Worm (Caenorhabditis elegans): ENCODE results near the gene C03B1.2.

The C03B1.2 gene

DNA sequence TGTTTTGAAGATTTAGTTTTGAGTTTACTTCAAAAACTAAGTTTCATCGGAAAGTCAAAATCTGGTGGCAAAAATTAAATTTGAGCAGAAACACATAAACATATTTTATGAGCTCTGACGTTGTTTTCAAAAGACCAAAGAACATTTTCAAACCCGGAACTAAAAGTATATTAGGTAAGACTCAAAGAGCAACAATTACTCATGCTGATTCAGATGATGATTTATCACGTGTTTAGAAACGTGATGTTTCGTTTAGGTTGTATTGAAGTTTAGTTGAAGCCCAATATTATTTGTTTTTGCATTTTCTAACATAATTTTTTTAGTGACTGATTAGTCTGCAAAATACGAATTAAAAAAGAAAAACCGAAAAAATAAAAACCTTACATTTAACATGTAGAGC, 16.1 kb upstream of the C03B1.2 start:
- TF ChIP-seq lim-6 (tag; optimal IDR thresholded peaks at IDR 0.05) (no peak), tbx-7 (tag; optimal IDR thresholded peaks at IDR 0.05) (no peak), madf-2 (tag; optimal IDR thresholded peaks at IDR 0.05) (no peak), dve-1 (tag; optimal IDR thresholded peaks at IDR 0.05) (no peak), odd-2 (tag; optimal IDR thresholded peaks at IDR 0.05) (no peak), Y22D7AL.16 (tag; optimal IDR thresholded peaks at IDR 0.05) (no peak), che-1 (tag; optimal IDR thresholded peaks at IDR 0.05) (no peak), F13H6.1 (tag; optimal IDR thresholded peaks at IDR 0.05) (no peak), lin-11 (tag; optimal IDR thresholded peaks at IDR 0.05) (no peak), ceh-22 (tag; optimal IDR thresholded peaks at IDR 0.05) (no peak), pax-1 (tag; optimal IDR thresholded peaks at IDR 0.05) (no peak)

DNA sequence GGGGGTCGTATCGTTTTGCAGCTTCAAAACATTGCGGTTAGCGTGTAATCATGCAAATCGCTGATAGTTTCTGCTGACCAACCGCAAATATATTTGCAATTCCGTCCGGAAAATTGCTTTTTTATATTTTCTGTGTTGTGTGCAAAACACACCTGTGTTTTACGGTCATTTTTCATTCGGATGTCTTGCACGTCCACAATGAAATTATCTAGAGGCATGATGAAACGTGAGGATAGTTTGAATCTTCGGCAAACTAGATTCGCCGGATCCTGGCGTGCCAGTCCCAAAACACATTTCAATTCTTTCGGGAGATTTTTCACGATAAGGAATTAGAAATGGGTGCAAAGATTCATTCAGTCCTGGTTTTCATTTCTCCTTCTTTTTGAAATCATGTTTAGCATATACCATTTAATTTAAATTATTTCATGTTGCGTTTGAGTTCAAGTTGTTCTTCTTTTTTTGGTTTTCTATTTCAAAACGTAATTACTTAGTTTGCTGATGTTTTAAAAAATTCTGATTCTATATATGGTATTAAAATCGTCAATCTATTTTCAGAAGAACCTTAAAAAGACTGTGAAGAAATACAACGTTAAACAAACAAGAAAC, 14.7 kb upstream of the C03B1.2 start, which contains the start of gene C03B1.5:
C03B1.5 (plus strand) TSS at position 556 of the 606 bp plus-strand sequence.
- TF ChIP-seq ceh-18 (tag; optimal IDR thresholded peaks at IDR 0.05) (no peak), lim-6 (tag; optimal IDR thresholded peaks at IDR 0.05) (no peak), ceh-6 (GFP tag; optimal IDR thresholded peaks at IDR 0.05) (no peak), hlh-8 (tag; optimal IDR thresholded peaks at IDR 0.05) (no peak), ceh-22 (tag; optimal IDR thresholded peaks at IDR 0.05) (no peak), madf-2 (tag; optimal IDR thresholded peaks at IDR 0.05) (no peak), ceh-19 (GFP tag; optimal IDR thresholded peaks at IDR 0.05) (no peak), rnt-1 (tag; optimal IDR thresholded peaks at IDR 0.05) (no peak), ahr-1 (tag; optimal IDR thresholded peaks at IDR 0.05) (no peak)

DNA sequence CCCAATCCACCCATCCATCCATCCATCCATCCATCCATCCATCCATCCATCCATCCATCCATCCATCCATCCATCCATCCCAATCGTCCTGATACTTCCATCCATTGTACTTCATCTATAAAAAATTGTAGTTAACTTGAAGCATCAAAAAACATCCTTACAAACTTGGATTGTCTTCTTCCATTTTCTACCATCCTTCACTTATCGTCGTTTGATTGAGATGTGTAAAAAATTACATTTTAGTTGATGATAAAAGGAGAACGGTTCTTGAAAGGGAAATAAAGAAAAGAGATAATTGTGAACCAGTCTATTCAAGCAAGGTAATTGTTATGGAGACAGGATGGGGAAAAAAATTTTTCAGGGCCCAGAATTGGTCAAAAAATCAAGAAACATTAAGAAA, 12.0 kb upstream of the C03B1.2 start, which contains the start of gene C03B1.10:
C03B1.10 (minus strand) TSS at position 101 of the 400 bp plus-strand sequence.
- TF ChIP-seq unc-86 (tag; optimal IDR thresholded peaks at IDR 0.05): no peak
- TF ChIP-seq sdc-2 (tag; optimal IDR thresholded peaks at IDR 0.05): no peak

DNA sequence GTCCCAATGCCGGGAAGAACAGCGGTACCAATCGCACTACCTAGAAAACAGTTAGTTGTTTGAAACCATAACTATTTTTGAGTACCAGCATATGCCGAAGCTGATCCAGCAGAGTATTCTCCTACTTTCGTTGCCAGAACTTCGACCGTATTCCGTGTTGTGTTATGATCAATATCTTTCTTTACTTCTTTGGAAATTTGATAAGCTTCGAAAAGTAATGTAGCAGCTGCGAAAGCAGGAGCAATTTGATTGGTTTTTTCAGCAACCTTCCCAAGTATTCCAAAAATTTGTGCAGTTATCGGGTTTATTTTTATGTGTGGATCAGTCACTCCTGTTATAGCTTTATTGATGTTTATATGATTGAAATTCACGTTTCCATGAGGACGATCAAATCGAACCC, 9.7 kb upstream of the C03B1.2 start:
- TF ChIP-seq ceh-6 (GFP tag; optimal IDR thresholded peaks at IDR 0.05): no peak
- TF ChIP-seq K02D7.2 (tag; optimal IDR thresholded peaks at IDR 0.05): no peak
- TF ChIP-seq ceh-22 (tag; optimal IDR thresholded peaks at IDR 0.05): no peak
- TF ChIP-seq ceh-18 (tag; optimal IDR thresholded peaks at IDR 0.05): no peak
- TF ChIP-seq ets-4 (tag; optimal IDR thresholded peaks at IDR 0.05): no peak
- no peak for TF ChIP-seq mec-3 (tag; optimal IDR thresholded peaks at IDR 0.05; ENCODE audit: borderline replicate concordance)
- TF ChIP-seq hlh-30 (tag; optimal IDR thresholded peaks at IDR 0.05; ENCODE audit: insufficient read depth): no peak
- TF ChIP-seq madf-2 (tag; optimal IDR thresholded peaks at IDR 0.05): no peak
- TF ChIP-seq nhr-11 (tag; optimal IDR thresholded peaks at IDR 0.05): no peak
- TF ChIP-seq eyg-1 (tag; optimal IDR thresholded peaks at IDR 0.05): no peak
- TF ChIP-seq odd-2 (tag; optimal IDR thresholded peaks at IDR 0.05): no peak

DNA sequence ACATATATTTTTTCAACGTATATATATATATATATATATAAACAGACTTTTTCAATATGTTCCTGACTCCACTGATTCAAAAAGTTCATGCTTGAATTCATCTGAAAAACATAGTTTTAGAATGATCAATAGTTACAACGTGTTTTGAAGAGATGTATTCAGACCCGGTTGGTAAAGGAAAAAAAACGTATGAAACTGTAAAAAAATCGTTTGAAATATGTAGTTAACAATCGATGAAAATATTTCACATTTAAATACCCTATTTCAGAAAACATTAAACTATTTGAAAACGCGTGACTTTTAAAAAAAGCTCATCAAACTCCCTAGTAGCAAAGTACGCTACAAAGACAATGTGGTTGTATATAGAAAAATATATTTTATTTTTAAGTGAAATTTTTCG, 9.2 kb upstream of the C03B1.2 start, which contains the start of gene C03B1.14:
C03B1.14 (minus strand) TSS at position 101 of the 400 bp plus-strand sequence.
- TF ChIP-seq pqm-1 (tag; optimal IDR thresholded peaks at IDR 0.05): no peak
- TF ChIP-seq unc-55 (GFP tag; optimal IDR thresholded peaks at IDR 0.05): no peak
- TF ChIP-seq ceh-30 (tag; optimal IDR thresholded peaks at IDR 0.05): no peak
- TF ChIP-seq che-1 (tag; optimal IDR thresholded peaks at IDR 0.05): no peak
- TF ChIP-seq ahr-1 (tag; optimal IDR thresholded peaks at IDR 0.05): no peak
- no peak for TF ChIP-seq ceh-34 (tag; optimal IDR thresholded peaks at IDR 0.05)
- no peak for TF ChIP-seq lin-11 (tag; optimal IDR thresholded peaks at IDR 0.05)
- no peak for TF ChIP-seq unc-42 (tag; optimal IDR thresholded peaks at IDR 0.05)
- no peak for TF ChIP-seq ceh-2 (tag; optimal IDR thresholded peaks at IDR 0.05)
- no peak for TF ChIP-seq unc-3 (GFP tag; conservative IDR thresholded peaks at IDR 0.05)
- no peak for TF ChIP-seq unc-3 (tag; optimal IDR thresholded peaks at IDR 0.05)
- no peak for TF ChIP-seq pha-2 (tag; optimal IDR thresholded peaks at IDR 0.05)
- TF ChIP-seq pag-3 (tag; optimal IDR thresholded peaks at IDR 0.05; ENCODE audit: borderline replicate concordance): no peak
- TF ChIP-seq npax-4 (tag; optimal IDR thresholded peaks at IDR 0.05): no peak
- TF ChIP-seq mec-3 (tag; optimal IDR thresholded peaks at IDR 0.05; ENCODE audit: borderline replicate concordance): no peak
- TF ChIP-seq fkh-6 (tag; optimal IDR thresholded peaks at IDR 0.05): no peak
- no peak for TF ChIP-seq tbx-2 (tag; optimal IDR thresholded peaks at IDR 0.05)
